Worm (Caenorhabditis elegans) whole organism, L4 larva: ENCODE data around the gene acp-1.

Experiments used
- D1046.2 ChIP-seq: fragments of 200-800 bp; sonication (Bioruptor generic); IDR thresholded peaks from 2 replicates; pipeline ENCODE4 v1.3.6; 2022; ENCODE audit warnings: missing genetic modification characterization, missing compliant biosample characterization
- F49E8.2 ChIP-seq: sonication (generic microtip); optimal IDR thresholded peaks from 2 replicates; lab custom pipeline; 2016; ENCODE audit warnings: missing compliant biosample characterization, mild to moderate bottlenecking, missing genetic modification characterization, borderline replicate concordance
- T26A8.4 ChIP-seq: fragments of 200-800 bp; sonication (Bioruptor generic); IDR thresholded peaks from 2 replicates; pipeline ENCODE4 v1.3.6; 2022; ENCODE audit warnings: missing genetic modification characterization, missing compliant biosample characterization
- ZK546.5 ChIP-seq, 2 experiments: sonication (generic microtip); optimal IDR thresholded peaks; 2 replicates each; lab custom pipeline; 2017; ENCODE audit warnings: missing biosample characterization in 2 of 2, missing genetic modification characterization in 2 of 2
- aha-1 ChIP-seq: fragments of 150-350 bp; peaks from one replicate; lab custom pipeline; 2014; ENCODE audit warnings: missing biosample characterization, missing genetic modification characterization
- ceh-20 ChIP-seq: fragments of 200-800 bp; sonication (Bioruptor generic); IDR thresholded peaks from 2 replicates; pipeline ENCODE4 v1.3.6; 2022; ENCODE audit warnings: missing genetic modification reagents, missing genetic modification characterization, missing compliant biosample characterization
- ceh-32 ChIP-seq: sonication (generic microtip); optimal IDR thresholded peaks from 2 replicates; lab custom pipeline; 2016; ENCODE audit warnings: mild to moderate bottlenecking, missing genetic modification characterization, missing compliant biosample characterization; ENCODE audit not compliant: poor library complexity
- daf-8 ChIP-seq: fragments of 200-800 bp; sonication (Bioruptor generic); IDR thresholded peaks from 2 replicates; pipeline ENCODE4 v1.3.6; 2022; ENCODE audit warnings: missing genetic modification characterization, missing compliant biosample characterization
- dmd-6 ChIP-seq: fragments of 200-800 bp; sonication (Bioruptor generic); IDR thresholded peaks from 2 replicates; pipeline ENCODE4 v1.3.6; 2022; ENCODE audit warnings: missing genetic modification reagents, missing genetic modification characterization, missing compliant biosample characterization
- dpl-1 ChIP-seq: fragments of 150-350 bp; optimal IDR thresholded peaks from 2 replicates; lab custom pipeline; 2014; ENCODE audit warnings: missing biosample characterization, missing genetic modification reagents, missing genetic modification characterization
- egl-43 ChIP-seq: fragments of 200-800 bp; sonication (Bioruptor generic); IDR thresholded peaks from 2 replicates; pipeline ENCODE4 v1.3.6; 2022; ENCODE audit warnings: missing genetic modification reagents, missing genetic modification characterization, missing compliant biosample characterization
- hlh-11 ChIP-seq: fragments of 200-800 bp; sonication (Bioruptor generic); optimal IDR thresholded peaks from 2 replicates; lab custom pipeline; 2018; ENCODE audit warnings: mild to moderate bottlenecking, missing genetic modification characterization, missing compliant biosample characterization
- jun-1 ChIP-seq: fragments of 150-350 bp; optimal IDR thresholded peaks from 2 replicates; lab custom pipeline; 2014; ENCODE audit warnings: missing biosample characterization, missing genetic modification reagents, missing genetic modification characterization
- lin-15B ChIP-seq: fragments of 150-350 bp; sonication (generic microtip); optimal IDR thresholded peaks from 3 replicates; lab custom pipeline; 2014; ENCODE audit warnings: missing biosample characterization, missing genetic modification characterization
- lin-29 ChIP-seq: fragments of 200-800 bp; sonication (Bioruptor generic); IDR thresholded peaks from 2 replicates; pipeline ENCODE4 v1.3.6; 2022; ENCODE audit warnings: missing genetic modification reagents, missing genetic modification characterization, missing compliant biosample characterization
- madf-5 ChIP-seq, 2 experiments: fragments of 200-800 bp; sonication (Bioruptor generic); IDR thresholded peaks; 2 replicates each; pipeline ENCODE4 v1.3.6; 2022; ENCODE audit warnings: missing compliant biosample characterization in 2 of 2, missing genetic modification characterization in 2 of 2
- mdl-1 ChIP-seq, 2 experiments: fragments of 150-350 bp in 1 of 2; sonication (generic microtip) in 1 of 2; optimal IDR thresholded peaks; 2 replicates each; lab custom pipeline; 2014 to 2017; ENCODE audit warnings: missing biosample characterization in 2 of 2, missing genetic modification characterization in 2 of 2
- nhr-25 ChIP-seq: sonication (generic microtip); optimal IDR thresholded peaks from 2 replicates; lab custom pipeline; 2017; ENCODE audit warnings: missing genetic modification characterization, mild to moderate bottlenecking, missing compliant biosample characterization, antibody characterized with exemption, moderate library complexity, borderline replicate concordance; ENCODE audit not compliant: insufficient read depth
- nhr-28 ChIP-seq: fragments of 150-350 bp; optimal IDR thresholded peaks from 2 replicates; lab custom pipeline; 2014; ENCODE audit warnings: missing biosample characterization, missing genetic modification characterization
- nhr-41 ChIP-seq: fragments of 200-800 bp; sonication (Bioruptor generic); IDR thresholded peaks from 2 replicates; pipeline ENCODE4 v1.3.6; 2022; ENCODE audit warnings: missing genetic modification reagents, missing genetic modification characterization, missing compliant biosample characterization
- nhr-42 ChIP-seq: fragments of 200-800 bp; sonication (Bioruptor generic); IDR thresholded peaks from 2 replicates; pipeline ENCODE4 v1.3.6; 2022; ENCODE audit warnings: missing genetic modification characterization, missing compliant biosample characterization
- nhr-48 ChIP-seq: sonication (generic microtip); optimal IDR thresholded peaks from 2 replicates; lab custom pipeline; 2016; ENCODE audit warnings: mild to moderate bottlenecking, missing genetic modification characterization, missing compliant biosample characterization
- php-3 ChIP-seq: fragments of 200-800 bp; sonication (Bioruptor generic); IDR thresholded peaks from 2 replicates; pipeline ENCODE4 v1.3.6; 2022; ENCODE audit warnings: missing genetic modification reagents, missing genetic modification characterization, missing compliant biosample characterization
- pqm-1 ChIP-seq: sonication (generic microtip); optimal IDR thresholded peaks from 2 replicates; lab custom pipeline; 2017; ENCODE audit warnings: missing biosample characterization, missing genetic modification characterization
- saeg-2 ChIP-seq: fragments of 200-800 bp; sonication (Bioruptor generic); IDR thresholded peaks from 2 replicates; pipeline ENCODE4 v1.3.6; 2022; ENCODE audit warnings: missing genetic modification reagents, missing genetic modification characterization, missing compliant biosample characterization
- spr-1 ChIP-seq: sonication (generic microtip); optimal IDR thresholded peaks from 2 replicates; lab custom pipeline; 2016; ENCODE audit warnings: mild to moderate bottlenecking, missing genetic modification characterization, missing compliant biosample characterization
- tra-1 ChIP-seq: fragments of 200-800 bp; sonication (Bioruptor generic); IDR thresholded peaks from 2 replicates; pipeline ENCODE4 v1.3.6; 2022; ENCODE audit warnings: missing genetic modification reagents, missing genetic modification characterization, missing compliant biosample characterization
- unc-130 ChIP-seq: sonication (generic microtip); optimal IDR thresholded peaks from 2 replicates; lab custom pipeline; 2016; ENCODE audit warnings: missing genetic modification reagents, missing genetic modification characterization, missing compliant biosample characterization
- zfp-2 ChIP-seq: sonication (generic microtip); optimal IDR thresholded peaks from 2 replicates; lab custom pipeline; 2016; ENCODE audit warnings: mild to moderate bottlenecking, missing genetic modification characterization, missing compliant biosample characterization
- zfp-3 ChIP-seq: fragments of 200-800 bp; sonication (Bioruptor generic); conservative IDR thresholded peaks from 2 replicates; pipeline ENCODE4 v1.3.6; 2022; ENCODE audit warnings: missing genetic modification reagents, missing genetic modification characterization, missing compliant biosample characterization
- ztf-11 ChIP-seq: fragments of 150-350 bp; optimal IDR thresholded peaks from 2 replicates; lab custom pipeline; 2014; ENCODE audit warnings: missing biosample characterization, missing genetic modification characterization
- ztf-7 ChIP-seq: fragments of 150-350 bp; optimal IDR thresholded peaks from 2 replicates; lab custom pipeline; 2014; ENCODE audit warnings: missing biosample characterization, missing genetic modification characterization

The acp-1 gene

ce11 chrX:3405813-3406212 lies 20.6 kb upstream of the acp-1 start:
- TF ChIP-seq dmd-6 (GFP tag; lab: Robert Waterston, UW) (peak; percentile 37; the same call in 1 of the 2 replicates), zfp-3 (peak; percentile 72; the same call in 1 of the 2 replicates)

ce11 chrX:3403195-3403594 lies 17.9 kb upstream of the acp-1 start, which contains the start of gene vit-5:
vit-5 (plus strand) TSS chrX:3403471.
- peak; percentile 67 for TF ChIP-seq tra-1
- no peak for TF ChIP-seq ZK546.5 (tag; optimal IDR thresholded peaks at IDR 0.05; lab: Kevin White, UChicago)
- 0 out of 2 replicates have a peak, but pooled peaks have one; percentile 5 for TF ChIP-seq zfp-3
- TF ChIP-seq T26A8.4 (GFP tag; lab: Robert Waterston, UW), result no peak
- TF ChIP-seq nhr-41 (GFP tag; lab: Robert Waterston, UW), result no peak
- no peak for TF ChIP-seq dpl-1 (GFP tag; lab: Kevin White, UChicago)
- TF ChIP-seq unc-130, result no peak
- 0 out of 2 replicates have a peak, but pooled peaks have one; percentile 13 for TF ChIP-seq egl-43 (GFP tag; lab: Robert Waterston, UW)
- TF ChIP-seq ceh-20 (GFP tag; lab: Robert Waterston, UW), result no peak
- peak; percentile 94 for TF ChIP-seq dmd-6 (GFP tag; lab: Robert Waterston, UW)
- peak; percentile 5 for TF ChIP-seq nhr-48

ce11 chrX:3401701-3402100 lies 16.4 kb upstream of the acp-1 start, which contains the start of gene C04F6.9:
C04F6.9 (plus strand) TSS chrX:3402001.
- TF ChIP-seq T26A8.4 (GFP tag; lab: Robert Waterston, UW) (no peak), mdl-1 (tag; optimal IDR thresholded peaks at IDR 0.05; lab: Kevin White, UChicago) (no peak), spr-1 (tag; lab: Kevin White, UChicago) (no peak), ceh-32 (tag; lab: Kevin White, UChicago) (no peak), nhr-25 (tag; lab: Kevin White, UChicago) (no peak), aha-1 (tag; lab: Kevin White, UChicago) (peak; percentile 25), D1046.2 (GFP tag; lab: Robert Waterston, UW) (peak; percentile 69; the same call in 1 of the 2 replicates), saeg-2 (GFP tag; lab: Robert Waterston, UW) (no peak)

- TF ChIP-seq nhr-42 (no peak), nhr-28 (no peak), F49E8.2 (tag; lab: Kevin White, UChicago) (no peak), zfp-2 (tag; lab: Kevin White, UChicago) (no peak), madf-5 (GFP tag; IDR thresholded peaks at IDR 0.05; lab: Robert Waterston, UW) (no peak)
Observed at ce11 chrX:3400387-3400786, 15.1 kb upstream of the acp-1 start.

- no peak for TF ChIP-seq unc-130
- TF ChIP-seq daf-8 (GFP tag; lab: Robert Waterston, UW), result no peak
- TF ChIP-seq egl-43 (GFP tag; lab: Robert Waterston, UW), result no peak
- no peak for TF ChIP-seq ztf-7 (tag; lab: Kevin White, UChicago)
- TF ChIP-seq php-3 (GFP tag; lab: Robert Waterston, UW), result no peak
- TF ChIP-seq jun-1 (tag; lab: Kevin White, UChicago), result no peak
- TF ChIP-seq hlh-11 (tag; lab: Kevin White, UChicago), result no peak
- no peak for TF ChIP-seq lin-15B (tag; lab: Kevin White, UChicago)
- no peak for TF ChIP-seq ztf-11 (tag; lab: Kevin White, UChicago)
Observed at ce11 chrX:3399917-3400316, 14.7 kb upstream of the acp-1 start, which contains the start of gene cht-1. cht-1 (minus strand) TSS chrX:3400017.

- TF ChIP-seq nhr-48 (no peak), pqm-1 (no peak), aha-1 (tag; lab: Kevin White, UChicago) (peak; percentile 29), lin-29 (GFP tag; lab: Robert Waterston, UW) (no peak)
Observed at ce11 chrX:3396735-3397134, 11.5 kb upstream of the acp-1 start.
